Fruit fly (Drosophila melanogaster): Measurements from ENCODE around the gene PK1-R.

Gene PK1-R

DNA sequence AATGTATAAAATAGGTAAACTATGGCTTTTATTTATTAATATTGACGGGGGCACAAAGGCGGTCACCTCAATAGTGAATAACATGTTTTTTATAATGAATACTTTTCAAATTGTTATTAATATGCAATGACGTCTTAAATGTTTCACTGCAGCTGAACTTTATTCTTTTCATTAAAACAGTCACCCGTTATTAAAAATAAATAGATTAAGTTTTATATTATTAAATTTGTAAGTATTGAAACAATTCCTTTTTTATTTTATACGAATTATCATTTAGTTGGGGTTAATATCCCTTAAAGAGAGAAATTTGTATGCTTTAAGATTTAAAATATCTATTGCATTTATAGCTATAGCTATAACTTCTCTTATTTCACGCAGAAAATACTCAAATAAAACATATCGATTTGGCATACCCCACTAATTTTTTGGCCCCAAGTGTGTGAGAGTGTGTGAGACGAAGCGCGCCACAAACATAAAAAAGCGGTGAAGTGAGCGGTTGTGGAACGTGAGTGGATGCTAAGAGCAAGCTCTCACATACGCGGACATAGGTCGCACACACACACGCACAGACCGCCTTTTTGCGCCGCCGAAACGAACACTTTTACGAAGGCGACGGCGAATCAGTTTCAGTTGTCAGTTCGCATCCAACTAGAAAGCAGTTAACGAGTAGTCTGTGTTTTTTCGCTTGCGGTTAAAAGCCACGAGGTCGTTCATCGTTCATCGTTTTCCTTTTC is 46.4 kb downstream of the PK1-R start, which contains the start of gene foxo (continued):
- peak; percentile 69 for TF ChIP-seq Hr4 (GFP tag; optimal IDR thresholded peaks at IDR 0.05)
- peak; percentile 50 for TF ChIP-seq dac (GFP tag; optimal IDR thresholded peaks at IDR 0.05)
- TF ChIP-seq Blimp-1 (GFP tag; optimal IDR thresholded peaks at IDR 0.05), result no peak
- TF ChIP-seq CG16779 (tag; optimal IDR thresholded peaks at IDR 0.05), result peak; percentile 31
- peak; percentile 49 for TF ChIP-seq CG6808 (GFP tag; optimal IDR thresholded peaks at IDR 0.05)
- peak; percentile 52 for TF ChIP-seq CG8319 (GFP tag; optimal IDR thresholded peaks at IDR 0.05)
- TF ChIP-seq CG6276 (GFP tag; optimal IDR thresholded peaks at IDR 0.05), result peak; percentile 83
- peak; percentile 66 for TF ChIP-seq eg (GFP tag; IDR thresholded peaks at IDR 0.05)
- peak; percentile 71 for TF ChIP-seq dsx (GFP tag; optimal IDR thresholded peaks at IDR 0.05; ENCODE audit: poor library complexity, severe bottlenecking)
- TF ChIP-seq CG7368 (GFP tag; optimal IDR thresholded peaks at IDR 0.05), result no peak
- TF ChIP-seq lz (GFP tag; optimal IDR thresholded peaks at IDR 0.05), result peak; percentile 40
- peak; percentile 69 for TF ChIP-seq CG10631 (GFP tag; optimal IDR thresholded peaks at IDR 0.05)
- peak; percentile 59 for TF ChIP-seq Sox102F (GFP tag; optimal IDR thresholded peaks at IDR 0.05)
- TF ChIP-seq CG15336 (GFP tag; IDR thresholded peaks at IDR 0.05), result peak; percentile 73
- TF ChIP-seq ss (GFP tag; optimal IDR thresholded peaks at IDR 0.05), result peak; percentile 6 to 54
- TF ChIP-seq CG6163 (GFP tag; IDR thresholded peaks at IDR 0.05), result peak; percentile 76
- peak; percentile 64 for TF ChIP-seq CG3032 (tag; optimal IDR thresholded peaks at IDR 0.05)
- TF ChIP-seq Sox14 (GFP tag; optimal IDR thresholded peaks at IDR 0.05), result peak; percentile 54
- peak; percentile 7 for TF ChIP-seq fd59A (GFP tag; optimal IDR thresholded peaks at IDR 0.05)
- peak; percentile 63 for TF ChIP-seq Met (GFP tag; optimal IDR thresholded peaks at IDR 0.05)
- TF ChIP-seq esn (GFP tag; optimal IDR thresholded peaks at IDR 0.05), result peak; percentile 61
- TF ChIP-seq CG31627 (GFP tag; optimal IDR thresholded peaks at IDR 0.05), result peak; percentile 51
- peak; percentile 36 for TF ChIP-seq Lpt (GFP tag; optimal IDR thresholded peaks at IDR 0.05)
- peak; percentile 32 for TF ChIP-seq CG9139 (GFP tag; optimal IDR thresholded peaks at IDR 0.05)
- peak; percentile 65 for TF ChIP-seq CG6792 (GFP tag; optimal IDR thresholded peaks at IDR 0.05)
- peak; percentile 42 for TF ChIP-seq Sox15 (GFP tag; optimal IDR thresholded peaks at IDR 0.05)
- TF ChIP-seq CG8632 (GFP tag; optimal IDR thresholded peaks at IDR 0.05), result peak; percentile 62
- TF ChIP-seq Smox (GFP tag; optimal IDR thresholded peaks at IDR 0.05), result peak; percentile 62
- peak; percentile 86 for TF ChIP-seq CG32006 (GFP tag; optimal IDR thresholded peaks at IDR 0.05)
- peak; percentile 66 for TF ChIP-seq OdsH (GFP tag; optimal IDR thresholded peaks at IDR 0.05)
- peak; percentile 60 for TF ChIP-seq topi (GFP tag; optimal IDR thresholded peaks at IDR 0.05)
- peak; percentile 66 for TF ChIP-seq fkh (GFP tag; optimal IDR thresholded peaks at IDR 0.05)
- peak; percentile 59 for TF ChIP-seq CG4318 (GFP tag; optimal IDR thresholded peaks at IDR 0.05)

DNA sequence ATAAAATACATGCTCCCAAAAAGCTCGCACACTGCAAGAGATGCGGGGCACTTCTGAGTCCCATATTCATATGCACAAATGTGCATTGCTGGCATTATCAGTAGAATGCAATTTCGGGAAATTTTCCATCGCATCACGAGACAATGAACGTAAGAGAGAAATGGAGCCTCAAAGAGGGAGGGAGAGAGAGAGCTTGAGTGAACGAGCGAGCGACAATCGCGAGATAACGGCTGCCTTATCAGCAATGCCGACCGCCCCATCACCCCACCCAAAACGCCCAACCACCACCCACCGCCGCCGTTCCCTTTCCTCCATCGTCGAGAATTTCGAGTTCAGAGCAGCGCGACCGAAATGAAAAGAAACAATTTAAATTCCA is 47.0 kb downstream of the PK1-R start:
- TF ChIP-seq CG8119 (GFP tag; IDR thresholded peaks at IDR 0.05) (no peak; the same call in 2 of the 3 replicates), CG7368 (GFP tag; optimal IDR thresholded peaks at IDR 0.05) (no peak), vri (GFP tag; optimal IDR thresholded peaks at IDR 0.05) (peak; percentile 40), Hr38 (GFP tag; optimal IDR thresholded peaks at IDR 0.05) (no peak), CG15336 (GFP tag; IDR thresholded peaks at IDR 0.05) (peak; percentile 30; the same call in 1 of the 2 replicates), CG10669 (GFP tag; optimal IDR thresholded peaks at IDR 0.05) (no peak), CG6163 (GFP tag; IDR thresholded peaks at IDR 0.05) (0 out of 3 replicates have a peak, but pooled peaks have one; percentile 43), eg (GFP tag; IDR thresholded peaks at IDR 0.05) (0 out of 3 replicates have a peak, but pooled peaks have one; percentile 17), ss (GFP tag; optimal IDR thresholded peaks at IDR 0.05) (no peak), lz (GFP tag; optimal IDR thresholded peaks at IDR 0.05) (no peak), svp (GFP tag) (peak; percentile 95), Hr4 (GFP tag; optimal IDR thresholded peaks at IDR 0.05) (no peak), Lpt (GFP tag; optimal IDR thresholded peaks at IDR 0.05) (no peak)
